Fruit fly (Drosophila melanogaster): Measurements from ENCODE around the gene CG15570.

DNA sequence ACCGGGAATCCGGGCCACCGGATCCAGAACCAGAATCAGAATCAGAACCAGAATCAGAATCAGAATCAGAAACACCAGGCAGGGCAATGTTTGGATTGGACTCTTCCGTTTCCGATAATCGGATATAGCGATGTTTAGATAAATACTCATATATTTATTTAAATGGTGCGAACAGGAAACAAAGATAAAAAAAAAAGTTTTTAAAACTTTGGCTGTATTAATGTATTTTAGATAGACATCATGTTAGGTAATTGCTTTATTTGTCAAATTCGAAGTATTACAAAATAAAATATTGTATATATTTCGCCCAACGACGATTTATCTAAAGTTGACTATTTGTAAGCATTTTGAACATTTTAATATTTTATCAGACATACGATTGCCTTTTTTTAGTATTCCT lies 5.2 kb upstream of the CG15570 start, which contains the start of gene CG43288:
- TF ChIP-seq insv (optimal IDR thresholded peaks at IDR 0.05) (no peak), ttk (optimal IDR thresholded peaks at IDR 0.05) (no peak), Sin3A (optimal IDR thresholded peaks at IDR 0.05) (no peak), psq (optimal IDR thresholded peaks at IDR 0.05) (no peak), h (optimal IDR thresholded peaks at IDR 0.05) (no peak), Myc (optimal IDR thresholded peaks at IDR 0.05) (no peak)
